Worm (Caenorhabditis elegans): ENCODE measurements around the gene del-10.

DNA sequence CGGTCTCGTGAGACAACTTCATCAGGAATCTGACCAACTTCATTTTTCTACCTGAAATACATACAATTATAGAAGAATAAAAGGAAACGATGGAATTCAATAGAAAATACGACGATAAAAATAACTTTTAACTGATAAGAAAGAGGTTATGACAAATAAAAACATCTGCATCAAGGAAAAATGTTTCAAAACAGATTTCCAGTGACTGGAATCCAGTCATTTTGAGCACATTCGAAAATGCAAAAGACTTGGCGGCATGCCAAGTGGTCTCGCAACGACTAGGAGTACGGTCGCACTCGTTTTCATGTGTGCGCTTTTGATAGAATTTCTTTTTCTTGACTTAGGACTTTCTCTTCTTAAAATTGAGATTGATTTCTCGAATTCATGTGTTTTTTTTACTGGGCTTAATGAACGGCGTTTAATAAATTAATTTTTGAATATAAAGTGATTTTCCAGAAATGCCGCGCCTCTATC, 7.8 kb upstream of the del-10 start, which contains the start of the genes snr-3 and rsp-5:
- TF ChIP-seq scrt-1 (GFP tag; IDR thresholded peaks at IDR 0.05) (no peak), ama-1 (optimal IDR thresholded peaks at IDR 0.05) (no peak), tbx-11 (GFP tag; IDR thresholded peaks at IDR 0.05) (no peak), hmg-4 (GFP tag; optimal IDR thresholded peaks at IDR 0.05) (no peak), ets-7 (tag; optimal IDR thresholded peaks at IDR 0.05) (no peak), ceh-36 (tag; optimal IDR thresholded peaks at IDR 0.05) (no peak), B0310.2 (tag; optimal IDR thresholded peaks at IDR 0.05) (no peak), flt-1 (GFP tag; IDR thresholded peaks at IDR 0.05) (no peak), tra-4 (tag; optimal IDR thresholded peaks at IDR 0.05) (no peak), hmbx-1 (tag; optimal IDR thresholded peaks at IDR 0.05) (no peak), F13C5.2 (tag; optimal IDR thresholded peaks at IDR 0.05) (no peak), pes-1 (GFP tag; IDR thresholded peaks at IDR 0.05) (no peak), ceh-13 (GFP tag; optimal IDR thresholded peaks at IDR 0.05) (no peak)
